Worm (Caenorhabditis elegans): ENCODE results near the gene Y54F10AR.2.
"Not testable (repeated sequence)": the region's sequence is repeated elsewhere in the genome, so short reads cannot be mapped to it uniquely, and the experiment has no call there.

The Y54F10AR.2 gene

ce11 chrIII:2571447-2571846 lies at the start of gene Y54F10AR.2:
Gene Y54F10AR.2 (minus strand): TSS chrIII:2571547.
- TF ChIP-seq unc-39 (tag; optimal IDR thresholded peaks at IDR 0.05) (no peak), lin-32 (GFP tag; optimal IDR thresholded peaks at IDR 0.05) (no peak), mab-5 (tag; optimal IDR thresholded peaks at IDR 0.05) (no peak)

ce11 chrIII:2619559-2619958 lies 48.2 kb upstream of the Y54F10AR.2 start, which contains the start of gene ppfr-4:
Gene ppfr-4 (plus strand): TSS chrIII:2619936.
- TF ChIP-seq ces-1 (GFP tag; optimal IDR thresholded peaks at IDR 0.05) (peak; percentile 20), pha-4 (tag; optimal IDR thresholded peaks at IDR 0.05) (no peak), mep-1 (tag; optimal IDR thresholded peaks at IDR 0.05) (no peak)

ce11 chrIII:2618663-2619062 lies 47.3 kb upstream of the Y54F10AR.2 start, which contains the start of gene Y71H2B.4:
Gene Y71H2B.4 (plus strand): TSS chrIII:2618963.
- TF ChIP-seq nhr-12 (tag; optimal IDR thresholded peaks at IDR 0.05) (no peak), hlh-1 (tag; optimal IDR thresholded peaks at IDR 0.05) (peak; percentile 77)

ce11 chrIII:2616212-2616611 lies 44.9 kb upstream of the Y54F10AR.2 start:
- TF ChIP-seq mls-2 (tag; optimal IDR thresholded peaks at IDR 0.05) (no peak), zip-8 (tag; optimal IDR thresholded peaks at IDR 0.05) (no peak), cnd-1 (tag; optimal IDR thresholded peaks at IDR 0.05) (no peak), lin-13 (tag; optimal IDR thresholded peaks at IDR 0.05) (no peak), unc-39 (tag; optimal IDR thresholded peaks at IDR 0.05) (no peak), ceh-39 (tag; optimal IDR thresholded peaks at IDR 0.05) (no peak), ztf-11 (tag; optimal IDR thresholded peaks at IDR 0.05) (no peak), ceh-83 (GFP tag; optimal IDR thresholded peaks at IDR 0.05) (no peak), mep-1 (tag; optimal IDR thresholded peaks at IDR 0.05) (no peak), ham-2 (GFP tag; optimal IDR thresholded peaks at IDR 0.05) (no peak), hlh-1 (tag; optimal IDR thresholded peaks at IDR 0.05) (no peak), lin-32 (GFP tag; optimal IDR thresholded peaks at IDR 0.05) (no peak), flh-1 (GFP tag; optimal IDR thresholded peaks at IDR 0.05) (no peak), nhr-28 (tag; optimal IDR thresholded peaks at IDR 0.05) (no peak), sptf-1 (tag; optimal IDR thresholded peaks at IDR 0.05) (no peak), ceh-43 (GFP tag; optimal IDR thresholded peaks at IDR 0.05) (no peak), blmp-1 (tag; optimal IDR thresholded peaks at IDR 0.05) (no peak)

- TF ChIP-seq unc-39, mls-2, elt-3 (tag; optimal IDR thresholded peaks at IDR 0.05): not testable (repeated sequence)
Measured at ce11 chrIII:2607717-2608116, 36.4 kb upstream of the Y54F10AR.2 start, which contains the start of gene Y71H2B.5. Gene Y71H2B.5 (plus strand): TSS chrIII:2608017.

- TF ChIP-seq nhr-2 (tag; optimal IDR thresholded peaks at IDR 0.05) (no peak), drap-1 (GFP tag; optimal IDR thresholded peaks at IDR 0.05) (no peak), ham-2 (GFP tag; optimal IDR thresholded peaks at IDR 0.05) (no peak), nhr-237 (tag; optimal IDR thresholded peaks at IDR 0.05) (no peak), ceh-83 (GFP tag; optimal IDR thresholded peaks at IDR 0.05) (no peak), sptf-1 (tag; optimal IDR thresholded peaks at IDR 0.05) (no peak), unc-120 (tag; optimal IDR thresholded peaks at IDR 0.05; ENCODE audit: poor library complexity, severe bottlenecking) (no peak), pha-4 (tag; optimal IDR thresholded peaks at IDR 0.05) (no peak), mab-5 (tag; optimal IDR thresholded peaks at IDR 0.05) (no peak), flh-1 (GFP tag; optimal IDR thresholded peaks at IDR 0.05) (no peak)
Measured at ce11 chrIII:2603671-2604070, 32.3 kb upstream of the Y54F10AR.2 start, which contains the start of gene Y71H2B.11. Gene Y71H2B.11 (plus strand): TSS chrIII:2603971.

- TF ChIP-seq snpc-4 (tag; optimal IDR thresholded peaks at IDR 0.05) (no peak), lsy-2 (tag; optimal IDR thresholded peaks at IDR 0.05) (no peak), bed-3 (GFP tag; optimal IDR thresholded peaks at IDR 0.05) (no peak), ces-1 (GFP tag; optimal IDR thresholded peaks at IDR 0.05) (no peak)
Measured at ce11 chrIII:2598491-2599065, 27.2 kb upstream of the Y54F10AR.2 start.

All from whole organism, mixed stage, embryonic.